Worm (Caenorhabditis elegans): Measurements from ENCODE around the gene nhr-167.

Gene nhr-167

ce11 chrX:11964555-11964954 is 17.3 kb downstream of the nhr-167 start (continued):
- TF ChIP-seq arid-1 (GFP tag; conservative IDR thresholded peaks at IDR 0.05) = no peak
- TF ChIP-seq attf-4 (tag; optimal IDR thresholded peaks at IDR 0.05) = no peak

ce11 chrX:11963659-11964058 is 18.2 kb downstream of the nhr-167 start:
- TF ChIP-seq mdt-29 (GFP tag; IDR thresholded peaks at IDR 0.05) (no peak), R02D3.7 (tag; optimal IDR thresholded peaks at IDR 0.05) (no peak), lim-7 (GFP tag; IDR thresholded peaks at IDR 0.05) (no peak), hif-1 (tag; optimal IDR thresholded peaks at IDR 0.05) (no peak), unc-62 (GFP tag; optimal IDR thresholded peaks at IDR 0.05 in 1 of 2) (no peak), unc-62 (tag; optimal IDR thresholded peaks at IDR 0.05) (no peak), aha-1 (tag) (peak; percentile 53), spr-3 (GFP tag; optimal IDR thresholded peaks at IDR 0.05) (no peak)

DNA sequence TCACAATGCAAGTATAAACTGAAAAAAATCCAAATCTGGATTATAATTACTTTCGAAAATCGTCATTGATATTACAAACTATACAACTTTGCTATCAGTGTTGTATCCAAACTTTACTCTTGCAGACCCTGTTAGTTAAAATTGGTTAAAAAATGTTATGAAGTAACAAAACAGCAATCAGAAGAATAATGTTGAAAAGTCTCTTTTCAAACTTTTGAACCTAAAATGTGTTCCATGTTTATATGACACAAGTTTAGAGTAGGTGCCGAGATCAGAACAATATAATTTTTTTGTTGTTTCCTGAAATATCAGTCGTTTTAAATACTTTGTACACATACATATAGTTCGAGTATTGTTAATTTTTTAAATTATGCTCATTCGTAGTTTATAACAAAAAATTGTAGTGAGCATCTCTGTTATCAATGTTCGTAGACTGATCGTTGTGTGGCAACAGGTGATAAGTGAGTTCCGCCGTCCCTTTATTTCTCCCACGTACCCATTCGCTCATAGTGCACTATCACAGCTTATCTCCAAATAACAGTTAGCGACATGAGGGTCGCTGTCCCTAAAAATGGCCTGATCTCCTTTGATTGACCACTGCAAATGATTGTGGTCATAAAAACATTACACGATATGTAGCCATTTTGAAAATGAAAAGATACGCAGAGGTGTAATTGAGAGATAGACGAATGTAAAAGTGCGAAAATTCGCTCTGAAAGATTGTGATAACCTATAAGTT is 19.7 kb downstream of the nhr-167 start:
- no peak for TF ChIP-seq tag-97 (GFP tag; IDR thresholded peaks at IDR 0.05)
- TF ChIP-seq hlh-11 (tag; optimal IDR thresholded peaks at IDR 0.05) = peak; percentile 86
- TF ChIP-seq madf-5 (GFP tag; IDR thresholded peaks at IDR 0.05) = no peak
- peak; percentile 63 for TF ChIP-seq nhr-102 (tag; optimal IDR thresholded peaks at IDR 0.05)
- TF ChIP-seq mes-2 (tag; optimal IDR thresholded peaks at IDR 0.05; ENCODE audit: poor library complexity, severe bottlenecking) = no peak
- TF ChIP-seq lim-7 (GFP tag; IDR thresholded peaks at IDR 0.05) = no peak
- no peak for TF ChIP-seq dpl-1 (GFP tag; optimal IDR thresholded peaks at IDR 0.05)
- no peak for TF ChIP-seq rbr-2 (tag; optimal IDR thresholded peaks at IDR 0.05)
- TF ChIP-seq zip-11 (GFP tag; IDR thresholded peaks at IDR 0.05) = no peak
- 0 out of 2 replicates have a peak, but pooled peaks have one; percentile 4 for TF ChIP-seq madf-9 (GFP tag; conservative IDR thresholded peaks at IDR 0.05)
- no peak for TF ChIP-seq ceh-44 (GFP tag; IDR thresholded peaks at IDR 0.05)
- no peak for TF ChIP-seq vab-7 (GFP tag; IDR thresholded peaks at IDR 0.05)
- no peak for TF ChIP-seq unc-130 (GFP tag; optimal IDR thresholded peaks at IDR 0.05)
- peak; percentile 75; the same call in 1 of the 2 replicates for TF ChIP-seq nhr-41 (GFP tag; IDR thresholded peaks at IDR 0.05)
- no peak for TF ChIP-seq cey-2 (tag; optimal IDR thresholded peaks at IDR 0.05; ENCODE audit: borderline replicate concordance, insufficient read depth)
- no peak for TF ChIP-seq hmg-1.1 (GFP tag; IDR thresholded peaks at IDR 0.05)
- TF ChIP-seq R02D3.7 (tag; optimal IDR thresholded peaks at IDR 0.05) = no peak
- TF ChIP-seq daf-16 (GFP tag; optimal IDR thresholded peaks at IDR 0.05) = no peak
- TF ChIP-seq daf-16 (tag; optimal IDR thresholded peaks at IDR 0.05) = peak; percentile 74
- TF ChIP-seq spr-3 (GFP tag; optimal IDR thresholded peaks at IDR 0.05) = no peak
- no peak for TF ChIP-seq nhr-237 (tag; optimal IDR thresholded peaks at IDR 0.05)
- TF ChIP-seq nhr-42 (GFP tag; IDR thresholded peaks at IDR 0.05) = 0 out of 2 replicates have a peak, but pooled peaks have one; percentile 16
- no peak for TF ChIP-seq lin-15B (tag; optimal IDR thresholded peaks at IDR 0.05)
- TF ChIP-seq saeg-2 (GFP tag; IDR thresholded peaks at IDR 0.05) = 0 out of 2 replicates have a peak, but pooled peaks have one; percentile 6
- TF ChIP-seq nhr-76 (tag; optimal IDR thresholded peaks at IDR 0.05) = no peak
- TF ChIP-seq mxl-2 (GFP tag; conservative IDR thresholded peaks at IDR 0.05) = no peak
- TF ChIP-seq ceh-20 (GFP tag; IDR thresholded peaks at IDR 0.05) = 0 out of 2 replicates have a peak, but pooled peaks have one; percentile 38
- peak; percentile 81 for TF ChIP-seq dmd-6 (GFP tag; IDR thresholded peaks at IDR 0.05)
- no peak for TF ChIP-seq ama-1 (optimal IDR thresholded peaks at IDR 0.05)
- 0 out of 2 replicates have a peak, but pooled peaks have one; percentile 9 for TF ChIP-seq pha-4 (GFP tag; IDR thresholded peaks at IDR 0.05)
- no peak for TF ChIP-seq pha-4 (tag; optimal IDR thresholded peaks at IDR 0.05)
- no peak for TF ChIP-seq daf-19 (GFP tag; conservative IDR thresholded peaks at IDR 0.05)
- no peak for TF ChIP-seq daf-8 (GFP tag; IDR thresholded peaks at IDR 0.05)
- no peak for TF ChIP-seq Y75B8A.6 (GFP tag; IDR thresholded peaks at IDR 0.05)
- peak in 1 of 2 experiments; percentile 35 for TF ChIP-seq mdl-1 (tag; optimal IDR thresholded peaks at IDR 0.05)
- TF ChIP-seq nhr-10 (tag; optimal IDR thresholded peaks at IDR 0.05) = no peak
- no peak for TF ChIP-seq nhr-6 (tag; optimal IDR thresholded peaks at IDR 0.05)
- TF ChIP-seq nhr-111 (GFP tag; optimal IDR thresholded peaks at IDR 0.05) = no peak
- no peak for TF ChIP-seq Y48G9A.11 (GFP tag; IDR thresholded peaks at IDR 0.05)
- TF ChIP-seq fkh-10 (GFP tag; optimal IDR thresholded peaks at IDR 0.05) = no peak
